Fruit fly (Drosophila melanogaster) whole organism, embryonic: ENCODE measurements around the gene CG31515.

ENCODE experiments used
- Blimp-1 ChIP-seq: fragments of 200-800 bp; sonication (Bioruptor generic); optimal IDR thresholded peaks from 3 replicates; lab custom pipeline; 2018; ENCODE audit warnings: missing biosample characterization, missing genetic modification characterization, mild to moderate bottlenecking, moderate library complexity, missing genetic modification reagents
- CG10209 ChIP-seq: fragments of 200-800 bp; sonication (Bioruptor generic); optimal IDR thresholded peaks from 3 replicates; lab custom pipeline; 2017; ENCODE audit warnings: missing biosample characterization, mild to moderate bottlenecking, missing genetic modification characterization, missing genetic modification reagents
- CG11398 ChIP-seq: fragments of 200-800 bp; sonication (Bioruptor generic); optimal IDR thresholded peaks from 2 replicates; lab custom pipeline; 2016; ENCODE audit warnings: missing biosample characterization, missing genetic modification characterization
- CG11695 ChIP-seq: fragments of 200-800 bp; sonication (Bioruptor generic); IDR thresholded peaks from 3 replicates; pipeline ENCODE4 v1.3.6; 2022; ENCODE audit warnings: missing biosample characterization, missing genetic modification characterization
- CG11723 ChIP-seq: fragments of 200-800 bp; sonication (Bioruptor generic); optimal IDR thresholded peaks from 2 replicates; lab custom pipeline; 2017; ENCODE audit warnings: missing biosample characterization, mild to moderate bottlenecking, missing genetic modification characterization
- CG12942 ChIP-seq: fragments of 200-800 bp; sonication (Bioruptor generic); optimal IDR thresholded peaks from 3 replicates; lab custom pipeline; 2016; ENCODE audit warnings: missing biosample characterization, missing genetic modification characterization
- CG14965 ChIP-seq: fragments of 200-800 bp; sonication (Bioruptor generic); optimal IDR thresholded peaks from 2 replicates; lab custom pipeline; 2016; ENCODE audit warnings: missing biosample characterization, missing genetic modification characterization, borderline replicate concordance
- CG15073 ChIP-seq: fragments of 200-800 bp; sonication (Bioruptor generic); optimal IDR thresholded peaks from 2 replicates; lab custom pipeline; 2016; ENCODE audit warnings: missing biosample characterization, missing genetic modification characterization
- CG15479 ChIP-seq: fragments of 200-800 bp; sonication (Bioruptor generic); optimal IDR thresholded peaks from 3 replicates; lab custom pipeline; 2019; ENCODE audit warnings: missing biosample characterization, mild to moderate bottlenecking, missing genetic modification characterization, moderate library complexity
- CG17829 ChIP-seq: fragments of 200-800 bp; optimal IDR thresholded peaks from 2 replicates; lab custom pipeline; 2019; ENCODE audit warnings: missing biosample characterization, mild to moderate bottlenecking, missing genetic modification characterization, moderate library complexity
- CG31365 ChIP-seq: fragments of 200-800 bp; sonication (Bioruptor generic); optimal IDR thresholded peaks from 2 replicates; lab custom pipeline; 2018; ENCODE audit warnings: missing biosample characterization, mild to moderate bottlenecking, missing genetic modification characterization
- CG4360 ChIP-seq: fragments of 200-800 bp; sonication (Bioruptor generic); IDR thresholded peaks from 2 replicates; pipeline ENCODE4 v1.3.6; 2022; ENCODE audit warnings: missing biosample characterization, missing genetic modification characterization
- CG43689 ChIP-seq: fragments of 200-800 bp; sonication (Bioruptor generic); IDR thresholded peaks from 2 replicates; pipeline ENCODE4 v1.3.6; 2022; ENCODE audit warnings: missing biosample characterization, missing genetic modification characterization
- CG4820 ChIP-seq: fragments of 200-800 bp; sonication (Bioruptor generic); optimal IDR thresholded peaks from 3 replicates; lab custom pipeline; 2016; ENCODE audit warnings: missing biosample characterization, missing genetic modification characterization
- CG5245 ChIP-seq: fragments of 200-800 bp; sonication (Bioruptor generic); optimal IDR thresholded peaks from 3 replicates; lab custom pipeline; 2016; ENCODE audit warnings: missing biosample characterization, missing genetic modification characterization
- CG6654 ChIP-seq: fragments of 200-800 bp; sonication (Bioruptor generic); optimal IDR thresholded peaks from 2 replicates; lab custom pipeline; 2017; ENCODE audit warnings: missing biosample characterization, mild to moderate bottlenecking, missing genetic modification characterization
- CG7745 ChIP-seq: fragments of 200-800 bp; sonication (Bioruptor generic); optimal IDR thresholded peaks from 2 replicates; lab custom pipeline; 2018; ENCODE audit warnings: missing biosample characterization, mild to moderate bottlenecking, missing genetic modification characterization, moderate library complexity
- CG7839 ChIP-seq: fragments of 200-800 bp; sonication (Bioruptor generic); optimal IDR thresholded peaks from 3 replicates; lab custom pipeline; 2018; ENCODE audit warnings: missing biosample characterization, mild to moderate bottlenecking, missing genetic modification characterization, moderate library complexity
- CG7963 ChIP-seq: fragments of 200-800 bp; sonication (Bioruptor generic); IDR thresholded peaks from 3 replicates; pipeline ENCODE4 v1.3.6; 2022; ENCODE audit warnings: missing biosample characterization, missing genetic modification characterization; ENCODE audit not compliant: partially characterized antibody
- CG8281 ChIP-seq: fragments of 200-800 bp; sonication (Bioruptor generic); optimal IDR thresholded peaks from 2 replicates; lab custom pipeline; 2018; ENCODE audit warnings: missing biosample characterization, mild to moderate bottlenecking, missing genetic modification characterization, moderate library complexity
- CG8478 ChIP-seq: fragments of >200 bp; optimal IDR thresholded peaks from 2 replicates; lab custom pipeline; 2018
- CG8924 ChIP-seq: fragments of 200-800 bp; optimal IDR thresholded peaks from 3 replicates; lab custom pipeline; 2019; ENCODE audit warnings: missing biosample characterization, mild to moderate bottlenecking, missing genetic modification characterization, moderate library complexity
- CG9932 ChIP-seq: fragments of 200-800 bp; sonication (Bioruptor generic); IDR thresholded peaks from 2 replicates; pipeline ENCODE4 v1.3.6; 2022; ENCODE audit warnings: missing biosample characterization, missing genetic modification characterization
- D ChIP-seq, 2 experiments: fragments of 200-800 bp in 1 of 2; fragments of >200 bp in 1 of 2; sonication (Bioruptor generic) in 1 of 2; optimal IDR thresholded peaks; 2 replicates in 1 of 2; 3 replicates in 1 of 2; lab custom pipeline; 2017; ENCODE audit warnings: mild to moderate bottlenecking in 1 of 2, missing biosample characterization in 1 of 2, missing genetic modification characterization in 1 of 2, missing genetic modification reagents in 1 of 2
- Dll ChIP-seq: fragments of 200-800 bp; sonication (Bioruptor generic); IDR thresholded peaks from 4 replicates; pipeline ENCODE4 v1.3.6; 2022; ENCODE audit warnings: missing biosample characterization, missing genetic modification characterization; ENCODE audit not compliant: partially characterized antibody
- Doc2 ChIP-seq: fragments of 200-800 bp; sonication (Bioruptor generic); IDR thresholded peaks from 2 replicates; pipeline ENCODE4 v1.3.6; 2022; ENCODE audit warnings: missing biosample characterization, missing genetic modification characterization
- HLH54F ChIP-seq: fragments of 200-800 bp; sonication (Bioruptor generic); optimal IDR thresholded peaks from 3 replicates; lab custom pipeline; 2016; ENCODE audit warnings: missing biosample characterization, missing genetic modification characterization
- Hand ChIP-seq: fragments of 200-800 bp; sonication (Bioruptor generic); optimal IDR thresholded peaks from 2 replicates; lab custom pipeline; 2017; ENCODE audit warnings: mild to moderate bottlenecking, missing biosample characterization, missing genetic modification reagents, missing genetic modification characterization
- Kr ChIP-seq: fragments of 200-800 bp; sonication (Bioruptor generic); optimal IDR thresholded peaks from 2 replicates; lab custom pipeline; 2017; ENCODE audit warnings: missing biosample characterization, mild to moderate bottlenecking, missing genetic modification characterization
- Med ChIP-seq: fragments of 200-800 bp; sonication (Bioruptor generic); peaks from one replicate; lab custom pipeline; 2016; ENCODE audit warnings: missing biosample characterization, missing genetic modification characterization, mild to moderate bottlenecking, inconsistent platforms, moderate library complexity
- Mes4 ChIP-seq: fragments of 200-800 bp; sonication (Bioruptor generic); optimal IDR thresholded peaks from 2 replicates; lab custom pipeline; 2016; ENCODE audit warnings: missing biosample characterization, missing genetic modification characterization
- Rfx ChIP-seq: fragments of 200-800 bp; sonication (Bioruptor generic); IDR thresholded peaks from 2 replicates; pipeline ENCODE4 v1.3.6; 2022; ENCODE audit warnings: missing biosample characterization, missing genetic modification characterization
- ase ChIP-seq: fragments of 200-800 bp; sonication (Bioruptor generic); IDR thresholded peaks from 3 replicates; pipeline ENCODE4 v1.3.6; 2022; ENCODE audit warnings: missing biosample characterization, missing genetic modification characterization
- bcd ChIP-seq: fragments of 200-800 bp; sonication (Bioruptor generic); optimal IDR thresholded peaks from 2 replicates; lab custom pipeline; 2017; ENCODE audit warnings: missing biosample characterization, mild to moderate bottlenecking, missing genetic modification characterization
- cad ChIP-seq: fragments of >200 bp; optimal IDR thresholded peaks from 2 replicates; lab custom pipeline; 2017; ENCODE audit warnings: missing biosample characterization, missing genetic modification characterization
- chif ChIP-seq, 2 experiments: fragments of 200-800 bp; sonication (Bioruptor generic); optimal IDR thresholded peaks; 3 replicates each; lab custom pipeline; 2016; ENCODE audit warnings: missing biosample characterization in 2 of 2, missing genetic modification characterization in 2 of 2
- chm ChIP-seq: fragments of 200-800 bp; sonication (Bioruptor generic); IDR thresholded peaks from 2 replicates; pipeline ENCODE4 v1.3.6; 2022; ENCODE audit warnings: missing biosample characterization, missing genetic modification characterization
- dmrt11E ChIP-seq: fragments of 200-800 bp; sonication (Bioruptor generic); optimal IDR thresholded peaks from 3 replicates; lab custom pipeline; 2018; ENCODE audit warnings: missing biosample characterization, mild to moderate bottlenecking, missing genetic modification characterization, moderate library complexity
- dysf ChIP-seq: fragments of 200-800 bp; sonication (Bioruptor generic); IDR thresholded peaks from 3 replicates; pipeline ENCODE4 v1.3.6; 2022; ENCODE audit warnings: missing biosample characterization, missing genetic modification characterization
- grn ChIP-seq: fragments of 200-800 bp; sonication (Bioruptor generic); optimal IDR thresholded peaks from 3 replicates; lab custom pipeline; 2017; ENCODE audit warnings: missing biosample characterization, missing genetic modification characterization
- gsb ChIP-seq: fragments of 200-800 bp; sonication (Bioruptor generic); IDR thresholded peaks from 2 replicates; pipeline ENCODE4 v1.3.6; 2022; ENCODE audit warnings: missing biosample characterization, missing genetic modification characterization
- gsb-n ChIP-seq: fragments of 200-800 bp; sonication (Bioruptor generic); optimal IDR thresholded peaks from 3 replicates; lab custom pipeline; 2018; ENCODE audit warnings: missing biosample characterization, mild to moderate bottlenecking, missing genetic modification characterization
- lola ChIP-seq, 3 experiments: fragments of >200 bp in 2 of 3; fragments of 200-800 bp in 1 of 3; sonication (Bioruptor generic) in 1 of 3; optimal IDR thresholded peaks; 2 replicates each; lab custom pipeline; 2017 to 2019; ENCODE audit warnings: missing biosample characterization in 3 of 3, missing genetic modification characterization in 3 of 3, mild to moderate bottlenecking in 1 of 3, moderate library complexity in 1 of 3
- lov ChIP-seq, 2 experiments: fragments of 200-800 bp in 1 of 2; fragments of >200 bp in 1 of 2; sonication (Bioruptor generic) in 1 of 2; IDR thresholded peaks in 1 of 2; optimal IDR thresholded peaks in 1 of 2; 2 replicates in 1 of 2; 3 replicates in 1 of 2; pipeline versions ENCODE4 v1.3.6 to Lab custom; 2017 to 2022; ENCODE audit warnings: missing biosample characterization in 1 of 2, missing genetic modification characterization in 1 of 2
- pita ChIP-seq: fragments of 200-800 bp; sonication (Bioruptor generic); optimal IDR thresholded peaks from 2 replicates; lab custom pipeline; 2017; ENCODE audit warnings: missing biosample characterization, mild to moderate bottlenecking, missing genetic modification characterization
- sr ChIP-seq: fragments of 200-800 bp; sonication (Bioruptor generic); IDR thresholded peaks from 3 replicates; pipeline ENCODE4 v1.3.6; 2022; ENCODE audit warnings: missing biosample characterization, missing genetic modification characterization
- tll ChIP-seq, 2 experiments: fragments of 200-800 bp in 1 of 2; fragments of >200 bp in 1 of 2; sonication (Bioruptor generic) in 1 of 2; optimal IDR thresholded peaks; 2 replicates each; lab custom pipeline; 2017 to 2019; ENCODE audit warnings: missing biosample characterization in 2 of 2, missing genetic modification characterization in 2 of 2, mild to moderate bottlenecking in 1 of 2, moderate library complexity in 1 of 2
- tna ChIP-seq: fragments of 200-800 bp; sonication (Bioruptor generic); IDR thresholded peaks from 2 replicates; pipeline ENCODE4 v1.3.6; 2022; ENCODE audit warnings: missing biosample characterization, missing genetic modification characterization; ENCODE audit not compliant: partially characterized antibody
- twi ChIP-seq: fragments of 200-800 bp; optimal IDR thresholded peaks from 2 replicates; lab custom pipeline; 2019; ENCODE audit warnings: missing biosample characterization, mild to moderate bottlenecking, missing genetic modification characterization, moderate library complexity

Gene CG31515

DNA sequence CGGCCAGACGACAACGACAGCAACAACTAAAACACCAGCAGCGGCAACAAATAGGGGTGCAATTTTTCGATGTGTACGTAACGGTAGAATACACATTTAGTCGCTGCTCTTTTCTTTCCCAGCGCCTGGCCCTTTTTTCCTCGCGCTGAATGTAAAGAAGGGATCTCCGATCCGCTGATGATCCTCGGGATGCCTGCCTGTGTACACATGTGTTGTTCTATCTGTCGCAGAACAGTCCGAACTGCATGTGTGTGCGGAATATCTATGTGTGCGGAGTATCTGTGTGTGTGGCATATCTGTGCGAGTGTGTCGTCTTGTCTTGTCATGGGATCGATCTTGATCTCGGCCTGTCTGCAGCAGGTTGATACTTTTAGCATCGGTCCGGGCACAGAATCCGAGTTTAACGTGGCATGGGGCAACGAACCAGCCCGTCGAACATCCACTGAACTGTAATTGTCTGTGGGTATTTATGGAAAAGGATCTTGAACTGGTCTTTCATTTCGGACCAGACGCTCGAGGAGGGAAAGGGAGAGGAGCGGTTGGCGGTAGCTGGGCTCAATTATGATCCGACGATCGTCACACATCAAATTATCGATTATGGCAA, 44.9 kb downstream of the CG31515 start (continued):
- TF ChIP-seq CG43689 = no peak
- peak; percentile 96 for TF ChIP-seq CG15479 (GFP tag; lab: Kevin White, UChicago)
- TF ChIP-seq tll (GFP tag; optimal IDR thresholded peaks at IDR 0.05; lab: Kevin White, UChicago) = peak in 1 of 2 experiments; percentile 73
- no peak for TF ChIP-seq dysf (GFP tag; lab: Robert Waterston, UW)
- no peak for TF ChIP-seq cad (GFP tag; lab: Kevin White, UChicago)
- TF ChIP-seq CG11398 = no peak
- TF ChIP-seq twi (tag; lab: Kevin White, UChicago) = peak; percentile 98
- TF ChIP-seq chm (GFP tag; lab: Robert Waterston, UW) = peak; percentile 21; the same call in 1 of the 2 replicates
- TF ChIP-seq pita (GFP tag; lab: Kevin White, UChicago) = no peak
- no peak for TF ChIP-seq CG8281 (tag; lab: Kevin White, UChicago)
- no peak for TF ChIP-seq CG4820
- TF ChIP-seq CG9932 (GFP tag; lab: Robert Waterston, UW) = no peak
- no peak for TF ChIP-seq ase (GFP tag; lab: Robert Waterston, UW)
- peak; percentile 7 for TF ChIP-seq CG8924 (tag; lab: Kevin White, UChicago)
- TF ChIP-seq CG12942 (GFP tag; lab: Kevin White, UChicago) = no peak
- no peak for TF ChIP-seq lov (optimal IDR thresholded peaks at IDR 0.05; lab: Kevin White, UChicago)
- TF ChIP-seq lov (GFP tag; IDR thresholded peaks at IDR 0.05; lab: Robert Waterston, UW) = peak; percentile 65; the same call in 1 of the 3 replicates
- no peak for TF ChIP-seq Rfx (GFP tag; lab: Robert Waterston, UW)
- TF ChIP-seq CG11723 (GFP tag; lab: Kevin White, UChicago) = no peak
- TF ChIP-seq D (optimal IDR thresholded peaks at IDR 0.05; lab: Kevin White, UChicago) = peak; percentile 88
- TF ChIP-seq D (GFP tag; optimal IDR thresholded peaks at IDR 0.05; lab: Kevin White, UChicago) = no peak
- TF ChIP-seq CG10209 (GFP tag; lab: Kevin White, UChicago) = no peak
- no peak for TF ChIP-seq dmrt11E (tag; lab: Kevin White, UChicago)
- no peak for TF ChIP-seq bcd
- no peak for TF ChIP-seq CG7963 (GFP tag; lab: Robert Waterston, UW)
- no peak for TF ChIP-seq CG31365 (tag; lab: Kevin White, UChicago)
- TF ChIP-seq CG5245 (GFP tag; lab: Kevin White, UChicago) = no peak
- no peak; the same call in 1 of the 2 replicates for TF ChIP-seq CG4360 (GFP tag; lab: Robert Waterston, UW)
- TF ChIP-seq Med (GFP tag; lab: Kevin White, UChicago) = peak; percentile 31
- no peak for TF ChIP-seq sr
- no peak for TF ChIP-seq Kr (GFP tag; lab: Kevin White, UChicago)
- no peak for TF ChIP-seq HLH54F (GFP tag; lab: Kevin White, UChicago)
- no peak for TF ChIP-seq CG7745
- TF ChIP-seq CG17829 (tag; lab: Kevin White, UChicago) = no peak
- TF ChIP-seq Mes4 (GFP tag; lab: Kevin White, UChicago) = no peak
- peak; percentile 46 for TF ChIP-seq grn (GFP tag; lab: Kevin White, UChicago)
- TF ChIP-seq gsb (GFP tag; lab: Robert Waterston, UW) = no peak
- no peak for TF ChIP-seq CG15073 (GFP tag; lab: Kevin White, UChicago)
- TF ChIP-seq Doc2 (GFP tag; lab: Robert Waterston, UW) = no peak
- TF ChIP-seq Dll (GFP tag; lab: Robert Waterston, UW) = 0 out of 4 replicates have a peak, but pooled peaks have one; percentile 27
- no peak for TF ChIP-seq chif (GFP tag; optimal IDR thresholded peaks at IDR 0.05; lab: Kevin White, UChicago)
- TF ChIP-seq CG7839 = no peak
- TF ChIP-seq Hand (GFP tag; lab: Kevin White, UChicago) = no peak
- no peak for TF ChIP-seq CG6654 (GFP tag; lab: Kevin White, UChicago)
- TF ChIP-seq Blimp-1 = no peak
- peak; percentile 72 for TF ChIP-seq CG8478 (lab: Kevin White, UChicago)
- TF ChIP-seq CG14965 (GFP tag; lab: Kevin White, UChicago) = no peak
- TF ChIP-seq CG11695 (GFP tag; lab: Robert Waterston, UW) = no peak
- TF ChIP-seq lola (GFP tag; optimal IDR thresholded peaks at IDR 0.05; lab: Kevin White, UChicago) = no peak
- TF ChIP-seq tna (GFP tag; lab: Robert Waterston, UW) = no peak
- TF ChIP-seq gsb-n = no peak
